Worm (Caenorhabditis elegans): ENCODE measurements around the gene F42G2.7.

- TF ChIP-seq B0019.2 (GFP tag; conservative IDR thresholded peaks at IDR 0.05): no peak
- TF ChIP-seq pha-4 (tag; optimal IDR thresholded peaks at IDR 0.05): no peak
- no peak for TF ChIP-seq F39B2.1 (GFP tag; IDR thresholded peaks at IDR 0.05)
These were observed 34.5 kb downstream of the F42G2.7 start for ce11 chrII:2452492-2452891.

Data from whole organism, young adult.